Fruit fly (Drosophila melanogaster) S2 (cell line): Measurements from ENCODE around the gene eIF2Balpha.

Experiments
- CG8478 ChIP-seq: fragments of >200 bp; optimal IDR thresholded peaks from 2 replicates; lab custom pipeline; 2018
- CTCF ChIP-seq, 2 experiments: fragments of >200 bp; optimal IDR thresholded peaks; 2 replicates each; lab custom pipeline; 2018

Gene eIF2Balpha

dm6 chr3R:29920189-29920588 lies 15.5 kb downstream of the eIF2Balpha start, which contains the start of gene trp:
Gene trp (minus strand): TSS chr3R:29920289.
- TF ChIP-seq CG8478 (lab: Kevin White, UChicago) (no peak), CTCF (optimal IDR thresholded peaks at IDR 0.05; lab: Kevin White, UChicago) (no peak)

dm6 chr3R:29914246-29914645 lies 21.4 kb downstream of the eIF2Balpha start, which contains the start of gene Capa:
Gene Capa (minus strand): TSS chr3R:29914346.
- TF ChIP-seq CG8478 (lab: Kevin White, UChicago), result no peak
- no peak for TF ChIP-seq CTCF (optimal IDR thresholded peaks at IDR 0.05; lab: Kevin White, UChicago)

dm6 chr3R:29907601-29908175 lies 28.0 kb downstream of the eIF2Balpha start, which contains the start of gene CG31036:
Gene CG31036 (plus strand): TSS chr3R:29908107.
- TF ChIP-seq CTCF (optimal IDR thresholded peaks at IDR 0.05; lab: Kevin White, UChicago) (no peak), CG8478 (lab: Kevin White, UChicago) (no peak)

- TF ChIP-seq CTCF (optimal IDR thresholded peaks at IDR 0.05; lab: Kevin White, UChicago), result no peak
- no peak for TF ChIP-seq CG8478 (lab: Kevin White, UChicago)
These were observed 30.5 kb downstream of the eIF2Balpha start, which contains the start of gene CG15515 for dm6 chr3R:29905164-29905563. Gene CG15515 (plus strand): TSS chr3R:29905464.

- TF ChIP-seq CG8478 (lab: Kevin White, UChicago), result no peak
- peak; percentile 65 to 89 for TF ChIP-seq CTCF (optimal IDR thresholded peaks at IDR 0.05; lab: Kevin White, UChicago)
These were observed 31.8 kb downstream of the eIF2Balpha start, which contains the start of gene CG15517 for dm6 chr3R:29903775-29904356. Gene CG15517 (minus strand): TSS chr3R:29903825.

dm6 chr3R:29899635-29900034 lies 36.1 kb downstream of the eIF2Balpha start:
- TF ChIP-seq CG8478 (lab: Kevin White, UChicago) (no peak), CTCF (optimal IDR thresholded peaks at IDR 0.05; lab: Kevin White, UChicago) (no peak)

- no peak for TF ChIP-seq CG8478 (lab: Kevin White, UChicago)
- TF ChIP-seq CTCF (optimal IDR thresholded peaks at IDR 0.05; lab: Kevin White, UChicago), result no peak
These were observed 37.1 kb downstream of the eIF2Balpha start for dm6 chr3R:29898588-29898987.

- TF ChIP-seq CG8478 (lab: Kevin White, UChicago), result no peak
- no peak for TF ChIP-seq CTCF (optimal IDR thresholded peaks at IDR 0.05; lab: Kevin White, UChicago)
These were observed 41.3 kb downstream of the eIF2Balpha start for dm6 chr3R:29894393-29894792.

dm6 chr3R:29893030-29893429 lies 42.7 kb downstream of the eIF2Balpha start:
- TF ChIP-seq CTCF (optimal IDR thresholded peaks at IDR 0.05; lab: Kevin White, UChicago) (no peak), CG8478 (lab: Kevin White, UChicago) (no peak)

- TF ChIP-seq CG8478 (lab: Kevin White, UChicago) (no peak), CTCF (optimal IDR thresholded peaks at IDR 0.05; lab: Kevin White, UChicago) (no peak)
These were observed 44.5 kb downstream of the eIF2Balpha start for dm6 chr3R:29891183-29891582.
